Fruit fly (Drosophila melanogaster): ENCODE measurements around the gene Cpr35B.

dm6 chr2L:14396263-14396662, 28.7 kb downstream of the Cpr35B start:
- TF ChIP-seq CG8478 (optimal IDR thresholded peaks at IDR 0.05), result no peak
- TF ChIP-seq CTCF (optimal IDR thresholded peaks at IDR 0.05), result no peak
